Fruit fly (Drosophila melanogaster): ENCODE results near the gene CG44836.
A peak's percentile ranks its signal among the peaks of the same experiment; 100 is the strongest.

CG44836 gene

DNA sequence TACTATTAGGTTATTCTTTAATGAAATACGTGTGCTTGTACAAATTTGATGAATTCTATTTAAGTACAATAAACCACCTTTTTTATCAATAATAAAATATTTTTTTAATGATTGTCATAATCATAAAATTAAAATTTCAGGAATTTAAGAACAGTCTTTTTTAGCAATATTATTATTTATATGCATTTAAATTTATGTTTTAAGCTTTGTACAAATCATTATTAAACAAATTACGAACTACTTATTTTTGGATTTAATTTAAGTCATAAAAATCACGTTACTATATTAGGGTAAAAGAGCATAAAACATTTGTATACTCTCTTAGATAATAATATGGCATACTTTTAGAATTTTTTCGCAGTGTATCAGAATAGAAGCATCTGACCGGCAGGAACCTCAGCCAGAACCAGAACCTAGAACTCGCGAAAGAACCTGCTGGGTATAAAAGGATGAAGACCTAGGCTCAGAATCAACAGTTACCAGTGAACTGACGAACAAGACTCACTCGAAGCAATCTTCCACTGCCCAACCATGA lies 37.9 kb downstream of the CG44836 start, which contains the start of gene Cpr72Ea:
Gene Cpr72Ea (plus strand): TSS at position 485 of the 535 bp plus-strand sequence.
- TF ChIP-seq CG8478 (optimal IDR thresholded peaks at IDR 0.05) (no peak), EcR (GFP tag; optimal IDR thresholded peaks at IDR 0.05) (no peak), pan (optimal IDR thresholded peaks at IDR 0.05) (no peak), usp (GFP tag; optimal IDR thresholded peaks at IDR 0.05) (no peak), psq (optimal IDR thresholded peaks at IDR 0.05) (no peak), Dll (optimal IDR thresholded peaks at IDR 0.05) (no peak)

DNA sequence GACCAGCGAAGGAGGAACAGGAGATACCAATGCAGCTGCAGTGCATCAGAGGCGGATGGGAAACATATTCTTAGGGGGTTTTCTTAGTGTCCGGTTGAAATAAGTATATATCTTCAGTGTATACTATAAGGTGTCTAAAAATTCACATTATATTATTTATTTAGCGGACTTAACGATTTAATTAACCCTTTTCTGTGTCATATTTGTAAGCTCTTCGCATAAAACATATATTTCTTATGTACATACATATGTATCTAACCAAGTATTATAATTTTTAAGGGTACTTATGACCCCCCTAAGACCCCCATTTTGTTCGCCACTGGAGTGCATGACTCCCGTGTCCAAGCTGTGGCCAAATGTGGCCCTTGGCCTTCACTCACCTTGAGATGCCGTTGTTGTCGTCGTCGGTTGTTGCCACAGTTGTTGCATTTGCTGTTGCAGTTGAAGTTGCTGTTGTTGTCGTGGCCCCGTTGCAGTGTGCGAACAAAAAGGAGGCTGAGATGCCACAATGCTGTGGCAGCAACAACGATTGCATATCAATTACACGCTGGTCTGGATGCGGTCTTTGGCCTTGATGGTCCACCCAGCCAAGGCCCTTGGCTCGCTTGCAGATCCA lies 38.8 kb downstream of the CG44836 start:
- TF ChIP-seq usp (GFP tag; optimal IDR thresholded peaks at IDR 0.05) = no peak
- no peak for TF ChIP-seq EcR (GFP tag; optimal IDR thresholded peaks at IDR 0.05)
- no peak for TF ChIP-seq CG8478 (optimal IDR thresholded peaks at IDR 0.05)
- TF ChIP-seq psq (optimal IDR thresholded peaks at IDR 0.05) = no peak
- no peak for TF ChIP-seq Dll (optimal IDR thresholded peaks at IDR 0.05)
- TF ChIP-seq pan (optimal IDR thresholded peaks at IDR 0.05) = no peak

DNA sequence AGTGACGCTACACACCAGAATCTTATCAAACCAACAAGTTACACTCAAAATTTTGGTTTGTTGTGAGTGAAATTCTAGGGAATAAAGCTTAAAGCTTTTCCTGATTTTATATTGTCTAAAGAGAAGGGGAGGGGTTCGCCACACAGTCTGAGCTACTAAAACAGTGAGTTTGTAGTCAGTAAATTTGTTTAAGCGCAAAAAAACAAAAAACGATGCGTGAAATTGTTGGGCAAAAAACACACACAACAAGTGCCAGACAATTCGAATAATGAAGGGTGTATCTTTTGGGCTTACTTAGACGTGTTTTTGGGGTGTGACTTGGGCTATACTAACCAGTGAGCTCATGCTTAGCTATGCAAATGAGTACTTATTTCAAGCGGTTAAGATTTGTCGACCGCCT lies 40.3 kb downstream of the CG44836 start:
- no peak for TF ChIP-seq EcR (GFP tag; optimal IDR thresholded peaks at IDR 0.05)
- no peak for TF ChIP-seq pan (optimal IDR thresholded peaks at IDR 0.05)
- no peak for TF ChIP-seq CG8478 (optimal IDR thresholded peaks at IDR 0.05)
- no peak for TF ChIP-seq Dll (optimal IDR thresholded peaks at IDR 0.05)
- no peak for TF ChIP-seq psq (optimal IDR thresholded peaks at IDR 0.05)
- TF ChIP-seq usp (GFP tag; optimal IDR thresholded peaks at IDR 0.05) = no peak

DNA sequence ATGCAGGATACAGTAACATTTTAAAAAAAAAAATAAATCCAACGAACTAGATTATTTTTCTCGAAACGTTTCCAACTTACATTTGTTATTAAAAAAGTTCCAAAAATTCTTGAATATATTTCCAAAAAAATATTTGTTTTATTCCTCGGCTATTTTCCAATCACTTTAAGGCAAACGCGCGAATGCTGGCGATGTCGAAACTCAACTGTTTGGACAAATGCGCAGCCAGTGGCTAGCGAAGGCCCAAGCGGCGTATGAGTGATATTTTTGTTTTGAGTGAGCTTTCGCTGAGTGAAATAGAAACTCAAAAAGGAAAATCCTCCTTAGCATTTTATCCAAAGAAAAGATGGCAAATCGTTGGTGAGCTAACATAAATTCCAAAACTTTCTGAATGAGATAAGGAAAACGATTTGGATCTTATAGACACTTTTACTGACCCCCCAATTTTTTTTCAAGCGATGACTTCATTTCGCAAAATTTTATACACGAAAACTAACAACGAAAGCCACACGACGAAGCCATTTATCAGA lies 40.8 kb downstream of the CG44836 start, which contains the start of gene ringer:
Gene ringer (minus strand): TSS at position 210 of the 530 bp plus-strand sequence.
- no peak for TF ChIP-seq pan (optimal IDR thresholded peaks at IDR 0.05)

DNA sequence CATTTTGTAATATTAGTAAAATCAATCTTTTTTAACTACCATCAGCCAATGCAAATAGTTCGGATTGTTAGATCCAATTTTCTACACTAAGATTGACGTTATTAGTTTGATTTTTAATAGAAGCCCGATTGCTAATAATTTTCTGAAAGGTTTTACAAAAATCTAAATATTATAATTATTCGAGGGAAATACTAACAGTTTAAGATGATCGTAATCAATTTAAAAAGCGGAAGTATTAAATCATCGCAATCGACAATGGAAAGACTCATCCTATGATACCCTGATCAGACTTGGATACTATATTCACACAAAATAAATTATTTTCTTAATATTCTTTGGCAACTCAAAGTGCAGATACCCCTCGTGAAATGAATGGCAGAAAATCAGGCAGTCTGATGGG lies 42.2 kb downstream of the CG44836 start:
- TF ChIP-seq usp (GFP tag; optimal IDR thresholded peaks at IDR 0.05) (no peak), Dll (optimal IDR thresholded peaks at IDR 0.05) (no peak), psq (optimal IDR thresholded peaks at IDR 0.05) (no peak), CG8478 (optimal IDR thresholded peaks at IDR 0.05) (no peak), EcR (GFP tag; optimal IDR thresholded peaks at IDR 0.05) (no peak), pan (optimal IDR thresholded peaks at IDR 0.05) (no peak)

DNA sequence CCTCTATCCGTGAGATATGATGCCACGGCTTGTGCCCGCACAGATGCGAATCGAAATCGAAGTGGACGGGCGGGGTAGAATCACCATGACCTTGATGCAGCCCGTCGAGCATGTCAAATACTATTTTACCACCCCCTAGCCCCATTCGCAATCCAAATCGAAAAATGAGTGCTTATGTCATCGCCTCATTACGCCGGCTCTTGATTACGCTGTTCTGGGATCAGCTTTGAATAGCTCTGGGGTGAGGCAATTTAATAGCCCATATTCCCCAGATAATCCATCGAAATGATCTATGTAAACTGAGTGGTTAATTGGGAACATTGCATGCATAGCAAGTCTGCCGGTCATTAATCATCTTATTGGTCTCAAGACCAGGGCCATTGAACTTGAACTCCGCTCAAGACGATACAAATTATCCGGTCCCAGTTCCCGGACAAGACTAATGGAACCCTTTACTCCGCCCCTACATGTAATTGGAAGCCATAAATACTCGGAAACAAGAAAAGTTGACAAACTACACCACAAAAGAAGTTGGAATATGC lies 42.8 kb downstream of the CG44836 start:
- TF ChIP-seq EcR (GFP tag; optimal IDR thresholded peaks at IDR 0.05) (peak in 1 of 2 experiments; percentile 64), CG8478 (optimal IDR thresholded peaks at IDR 0.05) (no peak)

dm6 chr3L:16356171-16356765 lies 43.8 kb downstream of the CG44836 start:
- TF ChIP-seq CG8478 (optimal IDR thresholded peaks at IDR 0.05) = no peak
- TF ChIP-seq EcR (GFP tag; optimal IDR thresholded peaks at IDR 0.05) = no peak
- TF ChIP-seq pan (optimal IDR thresholded peaks at IDR 0.05) = no peak
- TF ChIP-seq Dll (optimal IDR thresholded peaks at IDR 0.05) = no peak
- TF ChIP-seq usp (GFP tag; optimal IDR thresholded peaks at IDR 0.05) = no peak
- no peak for TF ChIP-seq psq (optimal IDR thresholded peaks at IDR 0.05)

- TF ChIP-seq usp (GFP tag; optimal IDR thresholded peaks at IDR 0.05) (no peak), pan (optimal IDR thresholded peaks at IDR 0.05) (no peak), psq (optimal IDR thresholded peaks at IDR 0.05) (no peak), EcR (GFP tag; optimal IDR thresholded peaks at IDR 0.05) (no peak), CG8478 (optimal IDR thresholded peaks at IDR 0.05) (no peak)
These were observed 45.9 kb downstream of the CG44836 start, which contains the start of gene Pdh for dm6 chr3L:16354197-16354596. Gene Pdh, minus strand, starts transcription at chr3L:16354297.

dm6 chr3L:16351770-16352429 lies 48.2 kb downstream of the CG44836 start, which contains the start of the genes Golgin104 and Tcs3:
Gene Golgin104, minus strand, starts transcription at chr3L:16351951.
Gene Tcs3, plus strand, starts transcription at chr3L:16351991.
- no peak for TF ChIP-seq psq (optimal IDR thresholded peaks at IDR 0.05)
- TF ChIP-seq EcR (GFP tag; optimal IDR thresholded peaks at IDR 0.05) = no peak
- TF ChIP-seq CG8478 (optimal IDR thresholded peaks at IDR 0.05) = no peak

- no peak for TF ChIP-seq pan (optimal IDR thresholded peaks at IDR 0.05)
These were observed 50.4 kb downstream of the CG44836 start for dm6 chr3L:16349686-16350085.

DNA sequence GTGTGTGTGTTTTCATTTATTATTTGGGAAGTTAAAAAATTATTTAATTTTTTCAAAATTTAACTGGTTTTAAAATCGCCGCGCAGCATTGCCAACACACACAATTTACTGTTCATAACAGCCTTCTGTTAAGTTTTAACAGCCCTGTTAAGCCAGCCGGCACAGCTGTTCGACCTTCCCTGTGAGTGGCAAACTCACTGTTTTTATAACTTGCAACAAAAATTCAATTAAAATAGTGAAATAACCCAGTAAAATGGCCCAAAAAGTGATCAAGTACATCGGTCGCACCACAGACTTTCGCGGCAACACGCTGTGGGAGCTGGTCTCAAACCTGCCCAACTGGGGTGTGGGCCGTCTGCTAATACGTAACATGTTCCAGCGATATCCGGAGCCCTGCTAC lies 52.2 kb downstream of the CG44836 start, which contains the start of gene mRpS34:
Gene mRpS34 (plus strand): TSS at position 161 of the 400 bp plus-strand sequence.
- TF ChIP-seq usp (GFP tag; optimal IDR thresholded peaks at IDR 0.05) (no peak), Dll (optimal IDR thresholded peaks at IDR 0.05) (no peak), psq (optimal IDR thresholded peaks at IDR 0.05) (no peak), pan (optimal IDR thresholded peaks at IDR 0.05) (no peak), CG8478 (optimal IDR thresholded peaks at IDR 0.05) (no peak), EcR (GFP tag; optimal IDR thresholded peaks at IDR 0.05) (no peak)

DNA sequence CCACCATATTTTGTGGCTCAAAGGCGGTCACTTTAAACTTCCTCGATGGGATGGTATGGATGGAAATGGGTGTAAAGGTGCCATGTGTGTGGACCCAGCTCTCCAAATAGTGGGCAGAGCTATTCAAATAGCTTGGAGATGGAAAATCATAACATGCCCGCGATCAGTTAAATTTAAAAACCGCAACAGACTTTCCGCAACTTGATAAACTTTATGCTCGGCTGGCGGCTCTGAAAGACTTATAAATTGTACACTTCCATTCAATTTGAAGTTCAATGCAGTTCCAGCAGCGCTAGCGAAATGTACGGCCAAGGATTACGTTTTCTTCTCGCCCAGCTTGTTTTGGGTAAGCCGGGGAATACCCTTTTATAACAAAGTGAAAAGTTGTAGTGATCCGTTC lies 54.1 kb downstream of the CG44836 start, which contains the start of gene CG33257:
Gene CG33257 (plus strand): TSS at position 301 of the 400 bp plus-strand sequence.
- TF ChIP-seq CG8478 (optimal IDR thresholded peaks at IDR 0.05) (no peak), pan (optimal IDR thresholded peaks at IDR 0.05) (no peak), Dll (optimal IDR thresholded peaks at IDR 0.05) (no peak), usp (GFP tag; optimal IDR thresholded peaks at IDR 0.05) (no peak), psq (optimal IDR thresholded peaks at IDR 0.05) (no peak), EcR (GFP tag; optimal IDR thresholded peaks at IDR 0.05) (no peak)
